Worm (Caenorhabditis elegans) whole organism, young adult: ENCODE results near the gene srlf-20.

Source experiments
- aptf-2 ChIP-seq: fragments of 200-800 bp; sonication (Bioruptor generic); conservative IDR thresholded peaks from 2 replicates; pipeline ENCODE4 v1.3.6; 2022; ENCODE audit warnings: missing genetic modification reagents, missing genetic modification characterization, missing compliant biosample characterization
- tlf-1 ChIP-seq: fragments of 200-800 bp; sonication (Bioruptor generic); optimal IDR thresholded peaks from 2 replicates; lab custom pipeline; 2018; ENCODE audit warnings: mild to moderate bottlenecking, missing genetic modification characterization, missing compliant biosample characterization
- ztf-18 ChIP-seq: sonication (generic microtip); optimal IDR thresholded peaks from 2 replicates; lab custom pipeline; 2016; ENCODE audit warnings: missing genotype, mild to moderate bottlenecking, missing genetic modification characterization, missing compliant biosample characterization

DNA sequence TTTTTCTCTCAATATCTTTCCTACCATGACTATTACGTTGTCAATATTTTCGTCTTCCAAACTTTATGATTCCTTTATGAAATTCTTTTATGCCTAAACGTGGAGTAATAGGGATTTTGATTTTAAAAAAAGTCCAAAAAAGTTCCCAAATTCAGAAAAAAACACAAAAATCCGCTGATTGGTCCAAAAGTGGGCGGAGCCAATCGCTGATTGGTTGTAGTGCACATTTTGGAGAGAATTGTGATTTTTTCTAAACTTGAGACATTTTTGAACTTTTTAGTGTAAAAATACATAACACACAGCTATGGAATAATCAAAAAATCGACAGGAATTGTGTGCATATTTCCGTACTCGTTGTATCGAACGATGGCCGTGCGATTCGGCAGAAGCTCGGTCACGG is 45.6 kb downstream of the srlf-20 start:
- TF ChIP-seq ztf-18 (tag; lab: Kevin White, UChicago) (no peak), tlf-1 (GFP tag; lab: Kevin White, UChicago) (no peak), aptf-2 (GFP tag; lab: Robert Waterston, UW) (no peak)
